Worm (Caenorhabditis elegans): ENCODE measurements around the gene clec-218.

The clec-218 gene

ce11 chrV:8285455-8285854, 22.3 kb upstream of the clec-218 start:
- TF ChIP-seq nhr-80 (tag; optimal IDR thresholded peaks at IDR 0.05) = peak; percentile 66
- no peak for TF ChIP-seq him-1 (tag; optimal IDR thresholded peaks at IDR 0.05)
- TF ChIP-seq aptf-2 (GFP tag; conservative IDR thresholded peaks at IDR 0.05) = no peak

ce11 chrV:8288125-8288806, 19.5 kb upstream of the clec-218 start:
- TF ChIP-seq hsf-1 (GFP tag; IDR thresholded peaks at IDR 0.05) (no peak), nhr-80 (tag; optimal IDR thresholded peaks at IDR 0.05) (peak; percentile 36), snpc-4 (GFP tag; optimal IDR thresholded peaks at IDR 0.05) (no peak), snpc-4 (tag; optimal IDR thresholded peaks at IDR 0.05) (peak in 1 of 4 experiments; percentile 7), cebp-1 (GFP tag; IDR thresholded peaks at IDR 0.05) (peak; percentile 81; the same call in 1 of the 2 replicates), cebp-1 (tag; optimal IDR thresholded peaks at IDR 0.05) (peak; percentile 94)

- TF ChIP-seq cebp-1 (GFP tag; IDR thresholded peaks at IDR 0.05) (no peak), cebp-1 (tag; optimal IDR thresholded peaks at IDR 0.05) (no peak), egrh-3 (GFP tag; IDR thresholded peaks at IDR 0.05) (no peak), K11D2.4 (GFP tag; IDR thresholded peaks at IDR 0.05) (no peak)
These were observed 16.0 kb upstream of the clec-218 start, which contains the start of gene srg-33 for ce11 chrV:8291764-8292163. Gene srg-33 (plus strand): TSS chrV:8292064.

ce11 chrV:8295866-8296265, 11.9 kb upstream of the clec-218 start, which contains the start of gene smex-1:
Gene smex-1 (minus strand): TSS chrV:8295966.
- TF ChIP-seq F39B2.1 (GFP tag; IDR thresholded peaks at IDR 0.05) (no peak), gei-17 (GFP tag; optimal IDR thresholded peaks at IDR 0.05) (no peak), aptf-2 (GFP tag; conservative IDR thresholded peaks at IDR 0.05) (no peak), madf-10 (tag; optimal IDR thresholded peaks at IDR 0.05) (no peak), madf-8 (GFP tag; conservative IDR thresholded peaks at IDR 0.05) (no peak), hrde-1 (tag; optimal IDR thresholded peaks at IDR 0.05; ENCODE audit: borderline replicate concordance) (no peak), madf-6 (GFP tag; IDR thresholded peaks at IDR 0.05) (no peak), ceh-58 (GFP tag; IDR thresholded peaks at IDR 0.05) (no peak), snpc-1.3 (tag; optimal IDR thresholded peaks at IDR 0.05; ENCODE audit: insufficient read depth) (no peak), nhr-27 (tag; optimal IDR thresholded peaks at IDR 0.05) (no peak), B0336.3 (GFP tag; IDR thresholded peaks at IDR 0.05) (no peak), athp-1 (tag; optimal IDR thresholded peaks at IDR 0.05) (no peak), rpc-1 (optimal IDR thresholded peaks at IDR 0.05) (no peak), rpc-1 (tag; optimal IDR thresholded peaks at IDR 0.05) (no peak), Y56A3A.18 (GFP tag; IDR thresholded peaks at IDR 0.05) (no peak), D2030.7 (GFP tag; IDR thresholded peaks at IDR 0.05) (no peak), ets-4 (GFP tag; optimal IDR thresholded peaks at IDR 0.05) (no peak), lin-26 (GFP tag; IDR thresholded peaks at IDR 0.05) (no peak), hsf-1 (GFP tag; IDR thresholded peaks at IDR 0.05) (no peak), ztf-6 (GFP tag; IDR thresholded peaks at IDR 0.05) (no peak), ztf-26 (tag; optimal IDR thresholded peaks at IDR 0.05) (no peak)

ce11 chrV:8297504-8297903, 10.2 kb upstream of the clec-218 start, which contains the start of gene W02D7.4:
Gene W02D7.4 (minus strand): TSS chrV:8297604.
- no peak for TF ChIP-seq repo-1 (tag; optimal IDR thresholded peaks at IDR 0.05)
- TF ChIP-seq nhr-80 (tag; optimal IDR thresholded peaks at IDR 0.05) = peak; percentile 33
